Worm (Caenorhabditis elegans) whole organism, L1 larva: ENCODE data around the gene clec-232.
"Not testable (repeated sequence)": the region's sequence is repeated elsewhere in the genome, so short reads cannot be mapped to it uniquely, and the experiment has no call there.

Experiments used
- C16A3.4 ChIP-seq: fragments of 150-350 bp; optimal IDR thresholded peaks from 2 replicates; lab custom pipeline; 2014; ENCODE audit warnings: missing biosample characterization, missing genetic modification characterization
- F16B12.6 ChIP-seq: fragments of 150-350 bp; optimal IDR thresholded peaks from 2 replicates; lab custom pipeline; 2014; ENCODE audit warnings: missing biosample characterization, missing genetic modification characterization
- Y116A8C.19 ChIP-seq: sonication (generic microtip); optimal IDR thresholded peaks from 2 replicates; lab custom pipeline; 2016; ENCODE audit warnings: missing compliant biosample characterization, missing genetic modification characterization, borderline replicate concordance
- aly-2 ChIP-seq: fragments of 150-350 bp; optimal IDR thresholded peaks from 2 replicates; lab custom pipeline; 2014; ENCODE audit warnings: missing biosample characterization, missing genetic modification characterization
- ama-1 ChIP-seq: fragments of 150-350 bp; optimal IDR thresholded peaks from 2 replicates; lab custom pipeline; 2014
- blmp-1 ChIP-seq: fragments of 150-350 bp; optimal IDR thresholded peaks from 2 replicates; lab custom pipeline; 2014; ENCODE audit warnings: missing biosample characterization, missing genetic modification characterization
- ceh-8 ChIP-seq: fragments of 200-800 bp; sonication (Bioruptor generic); optimal IDR thresholded peaks from 2 replicates; lab custom pipeline; 2018; ENCODE audit warnings: mild to moderate bottlenecking, missing genetic modification characterization, moderate library complexity, missing compliant biosample characterization
- ceh-88 ChIP-seq: fragments of 200-800 bp; sonication (Bioruptor generic); IDR thresholded peaks from 2 replicates; pipeline ENCODE4 v1.3.6; 2022; ENCODE audit warnings: missing genetic modification characterization, missing compliant biosample characterization
- ces-1 ChIP-seq: fragments of 150-350 bp; optimal IDR thresholded peaks from 2 replicates; lab custom pipeline; 2014; ENCODE audit warnings: missing biosample characterization, missing genetic modification reagents, missing genetic modification characterization
- dpl-1 ChIP-seq, 3 experiments: fragments of 150-350 bp in 2 of 3; sonication (generic microtip) in 1 of 3; optimal IDR thresholded peaks; 2 replicates each; lab custom pipeline; 2014 to 2017; ENCODE audit warnings: missing biosample characterization in 3 of 3, missing genetic modification characterization in 3 of 3, missing genetic modification reagents in 3 of 3
- efl-1 ChIP-seq, 4 experiments: fragments of 150-350 bp; optimal IDR thresholded peaks in 3 of 4; peaks in 1 of 4; 1 replicate in 1 of 4; 2 replicates in 3 of 4; lab custom pipeline; 2014; ENCODE audit warnings: missing biosample characterization in 2 of 4, missing genetic modification characterization in 2 of 4, missing genetic modification reagents in 2 of 4
- efl-3 ChIP-seq: fragments of 200-800 bp; sonication (Bioruptor generic); optimal IDR thresholded peaks from 2 replicates; lab custom pipeline; 2018; ENCODE audit warnings: mild to moderate bottlenecking, missing genetic modification characterization, missing compliant biosample characterization
- egl-13 ChIP-seq: sonication (generic microtip); optimal IDR thresholded peaks from 2 replicates; lab custom pipeline; 2016; ENCODE audit warnings: missing genotype, missing genetic modification reagents, missing genetic modification characterization, missing compliant biosample characterization
- egl-27 ChIP-seq, 2 experiments: fragments of 150-350 bp in 1 of 2; sonication (generic microtip); optimal IDR thresholded peaks; 3 replicates each; lab custom pipeline; 2017 to 2018; ENCODE audit warnings: missing biosample characterization in 2 of 2, missing genetic modification characterization in 2 of 2, missing genetic modification reagents in 2 of 2
- elt-2 ChIP-seq: sonication (generic microtip); optimal IDR thresholded peaks from 2 replicates; lab custom pipeline; 2016; ENCODE audit warnings: missing genetic modification characterization, mild to moderate bottlenecking, inconsistent platforms, missing compliant biosample characterization, missing genetic modification reagents
- fos-1 ChIP-seq: fragments of 150-350 bp; optimal IDR thresholded peaks from 2 replicates; lab custom pipeline; 2014; ENCODE audit warnings: missing biosample characterization, missing genetic modification characterization
- isw-1 ChIP-seq: fragments of 200-800 bp; sonication (Bioruptor generic); IDR thresholded peaks from 2 replicates; pipeline ENCODE4 v1.3.6; 2022; ENCODE audit warnings: missing genetic modification characterization, missing compliant biosample characterization
- jun-1 ChIP-seq: fragments of 150-350 bp; optimal IDR thresholded peaks from 2 replicates; lab custom pipeline; 2014; ENCODE audit warnings: missing biosample characterization, missing genetic modification reagents, missing genetic modification characterization
- lin-15B ChIP-seq: fragments of 150-350 bp; sonication (generic microtip); optimal IDR thresholded peaks from 3 replicates; lab custom pipeline; 2014; ENCODE audit warnings: missing biosample characterization, missing genetic modification characterization
- lin-35 ChIP-seq, 2 experiments: fragments of 150-350 bp; optimal IDR thresholded peaks; 2 replicates each; lab custom pipeline; 2014; ENCODE audit warnings: missing biosample characterization in 2 of 2, missing genetic modification characterization in 2 of 2, missing genetic modification reagents in 2 of 2
- lir-3 ChIP-seq: sonication (generic microtip); optimal IDR thresholded peaks from 2 replicates; lab custom pipeline; 2016; ENCODE audit warnings: mild to moderate bottlenecking, missing genetic modification characterization, moderate library complexity, missing compliant biosample characterization; ENCODE audit not compliant: poor library complexity
- mab-9 ChIP-seq: fragments of 200-800 bp; sonication (Bioruptor generic); IDR thresholded peaks from 2 replicates; pipeline ENCODE4 v1.3.6; 2022; ENCODE audit warnings: missing genetic modification reagents, missing genetic modification characterization, missing compliant biosample characterization
- mdl-1 ChIP-seq, 2 experiments: fragments of 150-350 bp; optimal IDR thresholded peaks; 2 replicates each; lab custom pipeline; 2014 to 2017; ENCODE audit warnings: missing biosample characterization in 2 of 2, missing genetic modification characterization in 2 of 2, inconsistent platforms in 1 of 2
- mep-1 ChIP-seq: fragments of 150-350 bp; optimal IDR thresholded peaks from 2 replicates; lab custom pipeline; 2014; ENCODE audit warnings: missing biosample characterization, missing genetic modification characterization
- nhr-12 ChIP-seq: sonication (generic microtip); optimal IDR thresholded peaks from 2 replicates; lab custom pipeline; 2017; ENCODE audit warnings: missing biosample characterization, missing genetic modification characterization
- nhr-20 ChIP-seq: sonication (generic microtip); optimal IDR thresholded peaks from 2 replicates; lab custom pipeline; 2016; ENCODE audit warnings: mild to moderate bottlenecking, missing genetic modification characterization, missing compliant biosample characterization
- nhr-237 ChIP-seq: fragments of 150-350 bp; optimal IDR thresholded peaks from 2 replicates; lab custom pipeline; 2014; ENCODE audit warnings: missing biosample characterization, missing genetic modification characterization
- nhr-28 ChIP-seq: fragments of 150-350 bp; optimal IDR thresholded peaks from 2 replicates; lab custom pipeline; 2014; ENCODE audit warnings: missing biosample characterization, missing genetic modification characterization
- nhr-47 ChIP-seq: sonication (generic microtip); optimal IDR thresholded peaks from 2 replicates; lab custom pipeline; 2016; ENCODE audit warnings: mild to moderate bottlenecking, missing genetic modification characterization, moderate library complexity, missing compliant biosample characterization
- nhr-71 ChIP-seq: sonication (generic microtip); optimal IDR thresholded peaks from 2 replicates; lab custom pipeline; 2016; ENCODE audit warnings: mild to moderate bottlenecking, missing genetic modification characterization, moderate library complexity, missing compliant biosample characterization
- nhr-84 ChIP-seq: sonication (generic microtip); optimal IDR thresholded peaks from 2 replicates; lab custom pipeline; 2017; ENCODE audit warnings: missing biosample characterization, missing genetic modification characterization
- nhr-90 ChIP-seq: sonication (generic microtip); optimal IDR thresholded peaks from 2 replicates; lab custom pipeline; 2016; ENCODE audit warnings: mild to moderate bottlenecking, missing genetic modification characterization, missing compliant biosample characterization; ENCODE audit not compliant: poor library complexity
- pag-3 ChIP-seq: sonication (generic microtip); optimal IDR thresholded peaks from 2 replicates; lab custom pipeline; 2017; ENCODE audit warnings: missing genetic modification characterization, mild to moderate bottlenecking, missing compliant biosample characterization, antibody characterized with exemption, borderline replicate concordance; ENCODE audit not compliant: insufficient read depth
- pqm-1 ChIP-seq: sonication (generic microtip); optimal IDR thresholded peaks from 3 replicates; lab custom pipeline; 2017; ENCODE audit warnings: missing biosample characterization, missing genetic modification characterization
- skn-1 ChIP-seq: fragments of 150-350 bp; optimal IDR thresholded peaks from 2 replicates; lab custom pipeline; 2014; ENCODE audit warnings: missing biosample characterization, missing genetic modification characterization
- sox-4 ChIP-seq: sonication (generic microtip); optimal IDR thresholded peaks from 2 replicates; lab custom pipeline; 2016; ENCODE audit warnings: missing genetic modification characterization, missing compliant biosample characterization
- sup-37 ChIP-seq: fragments of 200-800 bp; sonication (Bioruptor generic); optimal IDR thresholded peaks from 2 replicates; lab custom pipeline; 2018; ENCODE audit warnings: mild to moderate bottlenecking, missing genetic modification characterization, missing compliant biosample characterization
- tlp-1 ChIP-seq: fragments of 150-350 bp; optimal IDR thresholded peaks from 2 replicates; lab custom pipeline; 2014; ENCODE audit warnings: missing biosample characterization, missing genetic modification characterization
- unc-130 ChIP-seq: fragments of 150-350 bp; optimal IDR thresholded peaks from 2 replicates; lab custom pipeline; 2017; ENCODE audit warnings: missing biosample characterization, missing genetic modification characterization, inconsistent platforms
- unc-98 ChIP-seq: fragments of 200-800 bp; sonication (Bioruptor generic); IDR thresholded peaks from 2 replicates; pipeline ENCODE4 v1.3.6; 2022; ENCODE audit warnings: missing genetic modification characterization, missing compliant biosample characterization
- zag-1 ChIP-seq: fragments of 150-350 bp; optimal IDR thresholded peaks from 2 replicates; lab custom pipeline; 2014; ENCODE audit warnings: missing biosample characterization, missing genetic modification characterization
- zip-4 ChIP-seq: fragments of 200-800 bp; sonication (Bioruptor generic); optimal IDR thresholded peaks from 2 replicates; lab custom pipeline; 2018; ENCODE audit warnings: mild to moderate bottlenecking, missing genetic modification characterization, moderate library complexity, missing compliant biosample characterization

Gene clec-232

DNA sequence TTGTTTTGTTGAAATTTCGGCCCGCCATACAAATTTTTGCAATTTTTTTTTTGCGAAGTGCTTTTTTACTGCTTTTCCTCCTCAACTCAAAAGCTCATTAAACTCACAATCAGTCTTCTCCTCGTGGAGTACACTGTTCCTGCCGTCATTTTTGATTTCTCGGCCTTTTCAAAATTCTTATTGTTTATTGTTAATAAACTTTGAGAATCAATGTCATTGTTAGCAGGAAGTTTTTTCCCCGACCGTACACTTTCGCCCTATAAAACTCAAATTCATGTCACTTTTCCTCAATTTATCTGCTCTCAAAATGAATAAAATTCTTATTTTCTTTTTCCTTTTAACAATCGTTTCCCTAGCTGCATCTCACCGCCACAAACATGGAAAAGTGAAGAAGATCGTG is at the start of gene clec-232:
Gene clec-232 (plus strand): TSS at position 301 of the 400 bp plus-strand sequence.
- TF ChIP-seq isw-1: no peak
- TF ChIP-seq efl-3 (GFP tag; lab: Kevin White, UChicago): no peak
- TF ChIP-seq unc-130: no peak
- no peak for TF ChIP-seq zip-4 (GFP tag; lab: Kevin White, UChicago)
- TF ChIP-seq efl-1 (optimal IDR thresholded peaks at IDR 0.05; lab: Kevin White, UChicago): no peak
- no peak for TF ChIP-seq efl-1 (GFP tag; optimal IDR thresholded peaks at IDR 0.05 in 1 of 2; lab: Kevin White, UChicago)
- TF ChIP-seq mep-1: no peak
- TF ChIP-seq mdl-1 (tag; optimal IDR thresholded peaks at IDR 0.05; lab: Kevin White, UChicago): no peak
- TF ChIP-seq ceh-8: no peak
- TF ChIP-seq lin-35 (GFP tag; optimal IDR thresholded peaks at IDR 0.05; lab: Kevin White, UChicago): no peak
- TF ChIP-seq egl-13 (tag; lab: Kevin White, UChicago): no peak
- no peak for TF ChIP-seq sup-37 (GFP tag; lab: Kevin White, UChicago)
- no peak for TF ChIP-seq jun-1
- no peak for TF ChIP-seq unc-98
- no peak for TF ChIP-seq Y116A8C.19 (tag; lab: Kevin White, UChicago)
- no peak for TF ChIP-seq zag-1 (tag; lab: Kevin White, UChicago)
- no peak for TF ChIP-seq nhr-90 (tag; lab: Kevin White, UChicago)
- TF ChIP-seq ama-1 (lab: Kevin White, UChicago): no peak
- TF ChIP-seq lin-15B: no peak
- TF ChIP-seq fos-1 (tag; lab: Kevin White, UChicago): no peak
- TF ChIP-seq nhr-20: no peak

DNA sequence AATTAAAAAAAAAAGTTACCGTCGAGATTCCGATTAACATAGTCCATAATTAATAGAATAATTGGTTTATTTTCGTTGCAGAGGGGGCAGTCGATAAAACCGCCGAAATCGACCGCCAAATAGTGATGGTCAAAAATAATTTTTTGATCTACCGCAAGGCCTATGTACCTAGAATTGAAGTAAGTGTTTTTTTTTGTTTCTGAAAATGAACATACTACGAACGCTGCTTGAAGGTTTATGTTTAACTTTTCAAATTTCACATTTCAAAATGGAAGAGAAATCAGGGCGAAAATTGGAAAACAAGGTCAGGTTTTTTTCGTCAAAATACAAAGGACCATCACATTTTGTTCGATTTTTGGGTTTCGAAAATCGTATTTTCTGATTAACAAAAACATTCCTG is 47.6 kb upstream of the clec-232 start, which contains the start of gene pzf-1:
Gene pzf-1 (minus strand): TSS at position 101 of the 400 bp plus-strand sequence.
- TF ChIP-seq sox-4 (tag; lab: Kevin White, UChicago) (no peak), ceh-88 (GFP tag; lab: Robert Waterston, UW) (no peak), aly-2 (tag; lab: Kevin White, UChicago) (no peak), elt-2 (no peak), lir-3 (tag; lab: Kevin White, UChicago) (no peak), nhr-84 (tag; lab: Kevin White, UChicago) (no peak), nhr-12 (no peak), isw-1 (no peak), C16A3.4 (no peak)
- TF ChIP-seq, all 84 proteins: peak for 0

DNA sequence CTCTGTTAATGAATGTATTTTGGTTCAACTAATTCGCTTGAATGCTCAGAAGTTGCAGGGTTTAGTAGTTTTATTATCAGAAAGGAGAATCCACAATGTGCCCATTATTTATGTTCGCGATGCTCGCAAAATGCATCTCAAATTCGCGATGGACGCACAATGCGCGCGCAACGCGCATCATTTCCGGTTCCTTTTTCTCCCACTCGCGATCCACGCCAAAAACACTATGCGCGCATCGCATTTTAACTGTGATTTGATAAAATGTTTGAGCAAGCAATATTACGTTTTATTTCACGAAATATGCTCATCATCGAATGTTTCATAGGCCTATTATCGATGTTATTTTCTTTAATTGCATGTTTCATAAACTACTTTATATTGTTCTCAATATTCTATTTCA is 46.1 kb upstream of the clec-232 start, which contains the start of gene srbc-77:
Gene srbc-77 (plus strand): TSS at position 301 of the 400 bp plus-strand sequence.
- TF ChIP-seq nhr-47 (tag; lab: Kevin White, UChicago); egl-27 (tag; optimal IDR thresholded peaks at IDR 0.05; lab: Kevin White, UChicago); dpl-1 (GFP tag; optimal IDR thresholded peaks at IDR 0.05; lab: Kevin White, UChicago): not testable (repeated sequence)

- TF ChIP-seq egl-13 (tag; lab: Kevin White, UChicago): no peak
- TF ChIP-seq nhr-71: no peak
- no peak for TF ChIP-seq elt-2
- TF ChIP-seq lir-3 (tag; lab: Kevin White, UChicago): no peak
- TF ChIP-seq Y116A8C.19 (tag; lab: Kevin White, UChicago): no peak
- no peak for TF ChIP-seq skn-1 (tag; lab: Kevin White, UChicago)
- TF ChIP-seq efl-3 (GFP tag; lab: Kevin White, UChicago): no peak
- no peak for TF ChIP-seq tlp-1 (tag; lab: Kevin White, UChicago)
- no peak for TF ChIP-seq blmp-1
- TF ChIP-seq F16B12.6 (tag; lab: Kevin White, UChicago): no peak
- TF ChIP-seq mab-9 (GFP tag; lab: Robert Waterston, UW): no peak
- no peak for TF ChIP-seq nhr-237 (tag; lab: Kevin White, UChicago)
- TF ChIP-seq nhr-28 (tag; lab: Kevin White, UChicago): no peak
- no peak for TF ChIP-seq pag-3 (tag; lab: Kevin White, UChicago)
- no peak for TF ChIP-seq ces-1 (GFP tag; lab: Kevin White, UChicago)
- TF ChIP-seq pqm-1 (tag; lab: Kevin White, UChicago): no peak
These were observed 43.6 kb upstream of the clec-232 start, which contains the start of gene srw-26 for ce11 chrV:15932390-15932789. Gene srw-26 (minus strand): TSS chrV:15932490.
